Worm (Caenorhabditis elegans) whole organism, L4/young adult: ENCODE measurements around the gene B0564.2.

Experiments
- W03F9.2 ChIP-seq: fragments of 150-350 bp; optimal IDR thresholded peaks from 2 replicates; lab custom pipeline; 2014; ENCODE audit warnings: missing biosample characterization, missing genetic modification characterization
- dao-5 ChIP-seq: sonication (generic microtip); optimal IDR thresholded peaks from 2 replicates; lab custom pipeline; 2016; ENCODE audit warnings: missing genotype, missing genetic modification characterization, moderate library complexity, missing compliant biosample characterization
- him-1 ChIP-seq: sonication (generic microtip); optimal IDR thresholded peaks from 2 replicates; lab custom pipeline; 2016; ENCODE audit warnings: missing genotype, missing genetic modification reagents, missing genetic modification characterization, missing compliant biosample characterization

DNA sequence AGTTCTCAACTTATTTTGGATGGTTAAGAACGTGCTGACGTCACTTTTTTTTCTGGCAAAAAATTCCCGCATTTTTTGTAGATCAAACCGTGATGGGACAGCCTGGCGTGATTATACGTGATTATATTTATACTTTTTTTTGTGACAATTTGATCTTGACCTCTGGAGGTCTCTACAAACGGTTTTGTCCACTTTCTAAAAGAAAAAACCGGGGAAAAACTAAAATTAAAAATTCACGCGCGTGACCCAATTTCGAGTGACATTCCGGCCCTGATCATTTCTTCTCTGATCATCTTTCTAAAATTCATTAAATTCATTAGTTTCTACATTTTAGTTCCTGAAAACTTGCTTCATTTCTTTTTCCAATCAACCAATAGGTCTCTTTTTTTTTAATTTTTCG is 2.6 kb upstream of the B0564.2 start, which contains the start of gene rde-11:
- no peak for TF ChIP-seq W03F9.2 (tag; lab: Kevin White, UChicago)
- TF ChIP-seq him-1 (tag; lab: Kevin White, UChicago), result no peak
- no peak for TF ChIP-seq dao-5 (tag; lab: Kevin White, UChicago)
